Worm (Caenorhabditis elegans) whole organism, dauer: ENCODE data around the gene lin-23.

Experiments
- unc-62 ChIP-seq: sonication (generic microtip); optimal IDR thresholded peaks from 2 replicates; lab custom pipeline; 2017; ENCODE audit warnings: missing biosample characterization, missing genetic modification reagents, missing genetic modification characterization

The lin-23 gene

ce11 chrII:6371003-6371402 lies at the start of gene lin-23:
TSS of gene lin-23 (plus strand) at chrII:6371303.
- no peak for TF ChIP-seq unc-62

ce11 chrII:6322081-6322480 lies 49.0 kb upstream of the lin-23 start:
- no peak for TF ChIP-seq unc-62

ce11 chrII:6322979-6323378 lies 48.1 kb upstream of the lin-23 start, which contains the start of gene C32D5.4:
TSS of gene C32D5.4 (minus strand) at chrII:6323079.
- TF ChIP-seq unc-62 = no peak

- no peak for TF ChIP-seq unc-62
Observed at ce11 chrII:6324086-6324485, 47.0 kb upstream of the lin-23 start, which contains the start of gene sma-6. TSS of gene sma-6 (plus strand) at chrII:6324484.

ce11 chrII:6327317-6327716 lies 43.8 kb upstream of the lin-23 start:
- no peak for TF ChIP-seq unc-62

- TF ChIP-seq unc-62 = no peak
Observed at ce11 chrII:6328672-6329071, 42.4 kb upstream of the lin-23 start.

DNA sequence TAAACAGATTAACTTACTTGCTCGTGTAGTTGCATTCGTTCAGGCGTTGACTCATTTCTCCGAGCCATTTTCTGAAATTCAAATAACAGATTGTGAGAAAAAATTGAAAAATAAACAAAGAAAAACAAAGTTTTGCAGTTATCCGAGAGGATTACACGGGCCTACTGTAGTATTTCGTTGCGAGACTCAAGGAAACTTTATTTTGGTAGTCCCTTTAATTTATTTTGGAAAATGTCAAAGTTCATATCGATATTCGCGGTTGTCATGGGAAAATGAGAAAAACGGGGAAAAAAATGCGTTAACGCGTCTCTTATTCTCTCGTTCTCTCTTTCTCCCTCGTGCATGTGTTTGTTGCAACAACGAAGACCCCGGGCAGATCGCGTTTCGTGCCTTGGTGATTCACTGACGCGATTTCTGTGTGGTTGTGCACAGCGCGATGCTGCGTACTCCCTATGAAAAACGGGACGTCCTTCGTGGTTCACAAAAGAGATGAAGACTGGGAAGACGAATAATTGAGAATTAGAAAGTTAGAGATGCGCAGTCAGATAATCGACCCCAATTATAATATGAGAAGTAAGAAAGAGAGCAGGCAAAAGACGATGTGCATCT lies 39.8 kb upstream of the lin-23 start, which contains the start of gene set-4:
Gene set-4 (minus strand): TSS at position 120 of the 609 bp plus-strand sequence.
- TF ChIP-seq unc-62 = no peak

DNA sequence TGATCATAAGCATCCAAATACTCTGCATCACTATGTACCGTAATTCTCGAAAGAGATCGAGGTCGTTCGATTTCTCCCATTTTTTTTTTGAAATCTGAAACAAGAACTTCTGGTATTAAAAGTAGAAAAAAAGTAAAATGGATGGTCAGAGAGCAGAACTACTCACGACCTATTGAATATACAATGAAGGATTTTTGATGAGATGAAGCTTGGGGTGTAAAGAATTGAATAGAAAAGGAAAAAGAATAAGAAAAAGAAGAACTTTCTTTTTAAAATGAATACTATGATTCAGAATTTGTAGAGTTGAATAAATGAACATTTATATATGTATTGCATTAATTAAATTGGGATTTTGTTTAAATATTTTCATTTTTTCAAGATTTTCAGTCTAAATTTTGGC lies 37.2 kb upstream of the lin-23 start, which contains the start of gene ttc-39B:
Gene ttc-39B (minus strand): TSS at position 101 of the 400 bp plus-strand sequence.
- TF ChIP-seq unc-62 = no peak

DNA sequence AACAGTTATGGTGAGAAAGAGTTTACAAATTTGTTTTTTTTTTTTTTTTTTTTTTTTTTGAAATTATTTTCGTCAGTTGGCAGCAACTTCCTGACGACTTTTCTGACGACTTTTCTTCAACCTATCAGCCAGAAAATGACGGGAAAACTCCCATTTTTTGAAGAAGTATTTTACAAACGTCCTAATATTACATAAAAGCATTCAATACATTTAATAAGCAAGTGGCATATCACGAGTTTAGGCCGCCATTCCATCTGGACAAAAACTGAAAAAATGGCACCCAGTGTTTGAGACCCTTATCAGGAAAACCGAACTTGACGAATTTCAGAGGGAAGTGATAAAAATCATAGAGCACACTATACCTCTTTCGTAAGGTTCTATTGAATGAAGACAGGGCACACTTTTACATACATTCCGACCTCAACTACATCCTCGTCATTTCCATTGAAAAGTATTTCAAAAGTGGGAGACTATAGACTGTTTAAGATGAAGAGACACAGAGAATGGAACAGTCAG lies 36.3 kb upstream of the lin-23 start:
- no peak for TF ChIP-seq unc-62

- TF ChIP-seq unc-62 = no peak
Observed at ce11 chrII:6335358-6335757, 35.7 kb upstream of the lin-23 start, which contains the start of gene C32D5.14. TSS of gene C32D5.14 (plus strand) at chrII:6335488.

- TF ChIP-seq unc-62 = no peak
Observed at ce11 chrII:6339511-6339910, 31.6 kb upstream of the lin-23 start.

ce11 chrII:6339948-6340347 lies 31.2 kb upstream of the lin-23 start, which contains the start of gene C32D5.7:
TSS of gene C32D5.7 (minus strand) at chrII:6340048.
- no peak for TF ChIP-seq unc-62

ce11 chrII:6341076-6341475 lies 30.0 kb upstream of the lin-23 start:
- no peak for TF ChIP-seq unc-62

ce11 chrII:6342455-6342854 lies 28.6 kb upstream of the lin-23 start:
- no peak for TF ChIP-seq unc-62

DNA sequence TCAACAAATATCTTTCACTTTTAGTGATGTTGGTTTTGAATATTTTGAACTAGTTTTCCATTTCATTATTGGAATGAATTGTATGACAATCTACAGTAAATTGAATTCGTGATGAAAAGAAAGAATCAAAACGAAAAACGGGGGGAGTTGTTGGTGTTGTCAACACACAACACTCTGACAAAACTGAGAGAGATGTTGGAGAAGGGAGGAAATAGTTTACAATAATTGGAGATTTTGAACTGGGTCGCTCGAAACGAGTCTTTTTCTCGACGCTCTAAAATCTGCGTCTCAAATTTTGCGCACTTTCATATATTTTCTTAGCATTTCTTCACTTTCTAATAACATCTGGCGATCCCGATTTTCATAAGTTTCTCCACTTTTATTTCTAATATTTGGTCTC lies 27.2 kb upstream of the lin-23 start, which contains the start of gene txt-18:
Gene txt-18 (plus strand): TSS at position 180 of the 400 bp plus-strand sequence.
- no peak for TF ChIP-seq unc-62

ce11 chrII:6344513-6344912 lies 26.6 kb upstream of the lin-23 start:
- TF ChIP-seq unc-62 = no peak

ce11 chrII:6345195-6346158 lies 25.6 kb upstream of the lin-23 start, which contains the start of gene C32D5.8:
TSS of gene C32D5.8 (minus strand) at chrII:6345964.
- no peak for TF ChIP-seq unc-62
